Fruit fly (Drosophila melanogaster) whole organism, pupa: Measurements from ENCODE around the gene HDAC4.

Experiments used
- CG34367 ChIP-seq: fragments of 200-800 bp; sonication (Bioruptor generic); optimal IDR thresholded peaks from 2 replicates; lab custom pipeline; 2018; ENCODE audit warnings: missing biosample characterization, mild to moderate bottlenecking, missing genetic modification characterization
- CG8301 ChIP-seq: fragments of 200-800 bp; sonication (Bioruptor generic); optimal IDR thresholded peaks from 2 replicates; lab custom pipeline; 2018; ENCODE audit warnings: missing biosample characterization, mild to moderate bottlenecking, missing genetic modification characterization
- EcR ChIP-seq: fragments of 200-800 bp; sonication (Bioruptor generic); optimal IDR thresholded peaks from 3 replicates; lab custom pipeline; 2019; ENCODE audit warnings: missing biosample characterization, missing genetic modification characterization, mild to moderate bottlenecking, moderate library complexity, missing genetic modification reagents
- Ets98B ChIP-seq: fragments of 200-800 bp; sonication (Bioruptor generic); IDR thresholded peaks from 2 replicates; pipeline ENCODE4 v1.3.6; 2022; ENCODE audit warnings: missing biosample characterization, missing genetic modification characterization
- Snoo ChIP-seq: fragments of 200-800 bp; sonication (Bioruptor generic); optimal IDR thresholded peaks from 3 replicates; lab custom pipeline; 2017; ENCODE audit warnings: missing biosample characterization, mild to moderate bottlenecking, missing genetic modification characterization, inconsistent platforms
- fd96Ca ChIP-seq: fragments of 200-800 bp; sonication (Bioruptor generic); IDR thresholded peaks from 3 replicates; pipeline ENCODE4 v1.3.6; 2022; ENCODE audit warnings: missing biosample characterization, missing genetic modification characterization

DNA sequence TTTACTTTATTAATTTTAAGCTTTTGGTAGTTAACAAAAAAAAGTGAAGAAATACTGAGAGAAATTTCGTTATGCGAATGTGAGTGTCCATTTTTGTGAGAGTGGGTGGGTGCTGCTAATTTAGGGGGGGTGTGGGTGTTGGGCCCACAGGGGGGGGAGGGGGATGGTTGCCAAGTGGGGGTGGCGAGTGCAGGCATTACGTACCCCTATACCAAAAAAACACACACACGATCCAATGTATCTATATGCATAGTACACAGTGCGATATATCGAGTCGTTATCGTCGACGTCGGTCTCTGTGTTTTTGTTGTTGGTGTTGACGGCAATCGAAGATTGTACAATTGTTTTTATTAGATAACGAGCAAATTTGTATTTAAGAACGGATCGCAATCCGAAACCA lies 38.1 kb upstream of the HDAC4 start:
- TF ChIP-seq EcR (GFP tag; lab: Kevin White, UChicago), result no peak
- TF ChIP-seq Snoo (tag; lab: Kevin White, UChicago), result no peak
- TF ChIP-seq CG34367, result no peak
- 0 out of 3 replicates have a peak, but pooled peaks have one; percentile 27 for TF ChIP-seq fd96Ca (GFP tag; lab: Robert Waterston, UW)
- TF ChIP-seq CG8301 (tag; lab: Kevin White, UChicago), result no peak
- TF ChIP-seq Ets98B (GFP tag; lab: Robert Waterston, UW), result no peak
